Worm (Caenorhabditis elegans): ENCODE measurements around the gene F02D10.3.
"Not testable (repeated sequence)": the region's sequence is repeated elsewhere in the genome, so short reads cannot be mapped to it uniquely, and the experiment has no call there.

DNA sequence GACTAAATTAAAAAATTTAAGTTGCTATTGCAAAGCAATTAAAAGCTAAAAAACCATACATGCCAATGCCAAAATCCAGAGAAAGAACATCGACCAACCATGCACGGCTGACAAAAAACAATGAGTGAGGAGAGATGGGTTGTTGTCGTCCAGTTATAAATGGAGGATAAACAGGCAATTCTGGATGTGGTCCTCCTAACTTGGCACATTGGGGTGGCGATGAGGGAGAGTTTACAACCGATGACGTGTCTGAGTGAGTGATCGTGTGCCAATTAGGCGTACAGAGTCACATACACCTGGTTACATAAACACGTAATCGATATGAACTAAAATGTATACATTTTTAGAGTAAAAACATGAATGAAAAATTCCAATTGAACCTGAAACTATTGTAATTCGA lies 31.0 kb downstream of the F02D10.3 start, which contains the start of gene C29F7.10:
- not testable (repeated sequence) for TF ChIP-seq unc-62 (GFP tag; optimal IDR thresholded peaks at IDR 0.05); ceh-91 (GFP tag; IDR thresholded peaks at IDR 0.05); tlf-1 (GFP tag; optimal IDR thresholded peaks at IDR 0.05); B0261.1 (tag; optimal IDR thresholded peaks at IDR 0.05); pbrm-1 (GFP tag; IDR thresholded peaks at IDR 0.05)
